Fruit fly (Drosophila melanogaster): ENCODE measurements around the gene dbe.

The dbe gene

dm6 chr2L:870749-871418 lies 1.2 kb upstream of the dbe start (continued):
- peak; percentile 41 for TF ChIP-seq CG1621 (tag; optimal IDR thresholded peaks at IDR 0.05)
- peak; percentile 68 for TF ChIP-seq CG8119 (GFP tag; IDR thresholded peaks at IDR 0.05)
- TF ChIP-seq esn (GFP tag; optimal IDR thresholded peaks at IDR 0.05) = peak; percentile 76
- peak; percentile 71 for TF ChIP-seq OdsH (GFP tag; optimal IDR thresholded peaks at IDR 0.05)
- peak; percentile 85 for TF ChIP-seq CG31627 (GFP tag; optimal IDR thresholded peaks at IDR 0.05)
- peak; percentile 29; the same call in 1 of the 2 replicates for TF ChIP-seq Gug (GFP tag; IDR thresholded peaks at IDR 0.05)
- TF ChIP-seq CG10669 (GFP tag; optimal IDR thresholded peaks at IDR 0.05) = peak; percentile 25
- peak; percentile 46 for TF ChIP-seq CG8319 (GFP tag; optimal IDR thresholded peaks at IDR 0.05)
- peak; percentile 38 for TF ChIP-seq CG7368 (GFP tag; optimal IDR thresholded peaks at IDR 0.05)
- peak; percentile 58 for TF ChIP-seq Blimp-1 (GFP tag; optimal IDR thresholded peaks at IDR 0.05)
- peak; percentile 62 for TF ChIP-seq Eip75B (GFP tag; optimal IDR thresholded peaks at IDR 0.05)
- no peak for TF ChIP-seq CG4318 (GFP tag; optimal IDR thresholded peaks at IDR 0.05)
- peak; percentile 68 for TF ChIP-seq achi (GFP tag; optimal IDR thresholded peaks at IDR 0.05)
- TF ChIP-seq fd85E (GFP tag; optimal IDR thresholded peaks at IDR 0.05) = peak; percentile 44
- TF ChIP-seq CG9139 (GFP tag; optimal IDR thresholded peaks at IDR 0.05) = no peak
- peak; percentile 65 for TF ChIP-seq cyc (GFP tag; optimal IDR thresholded peaks at IDR 0.05)
- no peak for TF ChIP-seq fd59A (GFP tag; optimal IDR thresholded peaks at IDR 0.05)
- TF ChIP-seq CG32006 (GFP tag; optimal IDR thresholded peaks at IDR 0.05) = peak; percentile 63
- peak; percentile 2 to 18 for TF ChIP-seq salr (GFP tag; optimal IDR thresholded peaks at IDR 0.05)
- peak; percentile 70 for TF ChIP-seq CG3032 (tag; optimal IDR thresholded peaks at IDR 0.05)
- TF ChIP-seq pdm3 (GFP tag; optimal IDR thresholded peaks at IDR 0.05) = peak; percentile 76
- TF ChIP-seq acj6 (GFP tag; optimal IDR thresholded peaks at IDR 0.05) = peak; percentile 63

- TF ChIP-seq OdsH (GFP tag; optimal IDR thresholded peaks at IDR 0.05) = no peak
- no peak for TF ChIP-seq CG8119 (GFP tag; IDR thresholded peaks at IDR 0.05)
- no peak for TF ChIP-seq Smox (GFP tag; optimal IDR thresholded peaks at IDR 0.05)
- TF ChIP-seq CG9139 (GFP tag; optimal IDR thresholded peaks at IDR 0.05) = peak; percentile 30
- TF ChIP-seq CG6276 (GFP tag; optimal IDR thresholded peaks at IDR 0.05) = no peak
- no peak for TF ChIP-seq CG1621 (tag; optimal IDR thresholded peaks at IDR 0.05)
- peak; percentile 10 for TF ChIP-seq fkh (GFP tag; optimal IDR thresholded peaks at IDR 0.05)
- peak; percentile 70 for TF ChIP-seq svp (GFP tag)
These were observed 628 bp upstream of the dbe start, which contains the start of gene PNUTS for dm6 chr2L:870285-870684. Gene PNUTS (plus strand): TSS chr2L:870465.

- TF ChIP-seq CG32006 (GFP tag; optimal IDR thresholded peaks at IDR 0.05) (no peak), CG11902 (GFP tag; optimal IDR thresholded peaks at IDR 0.05) (no peak), CG16779 (tag; optimal IDR thresholded peaks at IDR 0.05) (no peak), topi (GFP tag; optimal IDR thresholded peaks at IDR 0.05) (no peak), eg (GFP tag; IDR thresholded peaks at IDR 0.05) (no peak), Blimp-1 (GFP tag; optimal IDR thresholded peaks at IDR 0.05) (no peak), Eip93F (GFP tag; optimal IDR thresholded peaks at IDR 0.05) (no peak), Met (GFP tag; optimal IDR thresholded peaks at IDR 0.05) (no peak), CG8632 (GFP tag; optimal IDR thresholded peaks at IDR 0.05) (no peak), achi (GFP tag; optimal IDR thresholded peaks at IDR 0.05) (no peak), CG11762 (GFP tag; optimal IDR thresholded peaks at IDR 0.05; ENCODE audit: insufficient read depth) (no peak), CG6163 (GFP tag; IDR thresholded peaks at IDR 0.05) (no peak), Sox14 (GFP tag; optimal IDR thresholded peaks at IDR 0.05) (no peak), CG6854 (GFP tag; optimal IDR thresholded peaks at IDR 0.05) (no peak), fkh (GFP tag; optimal IDR thresholded peaks at IDR 0.05) (no peak)
These were observed 696 bp downstream of the dbe start for dm6 chr2L:868961-869360.
